Worm (Caenorhabditis elegans) whole organism, L1 larva: Measurements from ENCODE around the gene F39B3.3.

Source experiments
- C34B4.2 ChIP-seq: sonication (generic microtip); optimal IDR thresholded peaks from 2 replicates; lab custom pipeline; 2017; ENCODE audit warnings: mild to moderate bottlenecking, missing genetic modification characterization, missing compliant biosample characterization
- ceh-63 ChIP-seq: fragments of 200-800 bp; sonication (Bioruptor generic); optimal IDR thresholded peaks from 2 replicates; lab custom pipeline; 2018; ENCODE audit warnings: mild to moderate bottlenecking, missing genetic modification characterization, missing compliant biosample characterization
- ceh-82 ChIP-seq, 3 experiments: fragments of 150-350 bp in 1 of 3; sonication (generic microtip) in 2 of 3; optimal IDR thresholded peaks; 2 replicates each; lab custom pipeline; 2014 to 2017; ENCODE audit warnings: missing biosample characterization in 3 of 3, missing genetic modification characterization in 3 of 3
- ceh-88 ChIP-seq: fragments of 200-800 bp; sonication (Bioruptor generic); IDR thresholded peaks from 2 replicates; pipeline ENCODE4 v1.3.6; 2022; ENCODE audit warnings: missing genetic modification characterization, missing compliant biosample characterization
- ces-1 ChIP-seq: fragments of 150-350 bp; optimal IDR thresholded peaks from 2 replicates; lab custom pipeline; 2014; ENCODE audit warnings: missing biosample characterization, missing genetic modification reagents, missing genetic modification characterization
- dsc-1 ChIP-seq: sonication (generic microtip); optimal IDR thresholded peaks from 2 replicates; lab custom pipeline; 2016; ENCODE audit warnings: mild to moderate bottlenecking, missing genetic modification characterization, missing compliant biosample characterization
- egl-27 ChIP-seq, 2 experiments: fragments of 150-350 bp in 1 of 2; sonication (generic microtip); optimal IDR thresholded peaks; 3 replicates each; lab custom pipeline; 2017 to 2018; ENCODE audit warnings: missing biosample characterization in 2 of 2, missing genetic modification characterization in 2 of 2, missing genetic modification reagents in 2 of 2
- elt-2 ChIP-seq: sonication (generic microtip); optimal IDR thresholded peaks from 2 replicates; lab custom pipeline; 2016; ENCODE audit warnings: missing genetic modification characterization, mild to moderate bottlenecking, inconsistent platforms, missing compliant biosample characterization, missing genetic modification reagents
- ets-5 ChIP-seq: fragments of 200-800 bp; sonication (Bioruptor generic); IDR thresholded peaks from 2 replicates; pipeline ENCODE4 v1.3.6; 2022; ENCODE audit warnings: missing genetic modification characterization, missing compliant biosample characterization
- fos-1 ChIP-seq: fragments of 150-350 bp; optimal IDR thresholded peaks from 2 replicates; lab custom pipeline; 2014; ENCODE audit warnings: missing biosample characterization, missing genetic modification characterization
- hlh-4 ChIP-seq: sonication (generic microtip); optimal IDR thresholded peaks from 2 replicates; lab custom pipeline; 2016; ENCODE audit warnings: mild to moderate bottlenecking, missing genetic modification characterization, missing compliant biosample characterization
- isw-1 ChIP-seq: fragments of 200-800 bp; sonication (Bioruptor generic); IDR thresholded peaks from 2 replicates; pipeline ENCODE4 v1.3.6; 2022; ENCODE audit warnings: missing genetic modification characterization, missing compliant biosample characterization
- lin-14 ChIP-seq: fragments of 200-800 bp; sonication (Bioruptor generic); optimal IDR thresholded peaks from 2 replicates; lab custom pipeline; 2018; ENCODE audit warnings: mild to moderate bottlenecking, missing genetic modification characterization, moderate library complexity, missing compliant biosample characterization
- mdl-1 ChIP-seq, 2 experiments: fragments of 150-350 bp; optimal IDR thresholded peaks; 2 replicates each; lab custom pipeline; 2014 to 2017; ENCODE audit warnings: missing biosample characterization in 2 of 2, missing genetic modification characterization in 2 of 2, inconsistent platforms in 1 of 2
- nhr-19 ChIP-seq: fragments of 200-800 bp; sonication (Bioruptor generic); conservative IDR thresholded peaks from 2 replicates; pipeline ENCODE4 v1.3.6; 2022; ENCODE audit warnings: missing genetic modification characterization, missing compliant biosample characterization
- nhr-20 ChIP-seq: sonication (generic microtip); optimal IDR thresholded peaks from 2 replicates; lab custom pipeline; 2016; ENCODE audit warnings: mild to moderate bottlenecking, missing genetic modification characterization, missing compliant biosample characterization
- nhr-71 ChIP-seq: sonication (generic microtip); optimal IDR thresholded peaks from 2 replicates; lab custom pipeline; 2016; ENCODE audit warnings: mild to moderate bottlenecking, missing genetic modification characterization, moderate library complexity, missing compliant biosample characterization
- nhr-76 ChIP-seq: sonication (generic microtip); optimal IDR thresholded peaks from 2 replicates; lab custom pipeline; 2017; ENCODE audit warnings: missing biosample characterization, missing genetic modification characterization
- nhr-84 ChIP-seq: sonication (generic microtip); optimal IDR thresholded peaks from 2 replicates; lab custom pipeline; 2017; ENCODE audit warnings: missing biosample characterization, missing genetic modification characterization
- pax-3 ChIP-seq: fragments of 200-800 bp; sonication (Bioruptor generic); optimal IDR thresholded peaks from 2 replicates; lab custom pipeline; 2018; ENCODE audit warnings: mild to moderate bottlenecking, missing genetic modification characterization, moderate library complexity, missing compliant biosample characterization
- tbx-2 ChIP-seq: sonication (generic microtip); optimal IDR thresholded peaks from 2 replicates; lab custom pipeline; 2016; ENCODE audit warnings: missing genetic modification characterization, missing compliant biosample characterization
- zag-1 ChIP-seq: fragments of 150-350 bp; optimal IDR thresholded peaks from 2 replicates; lab custom pipeline; 2014; ENCODE audit warnings: missing biosample characterization, missing genetic modification characterization

F39B3.3 gene

DNA sequence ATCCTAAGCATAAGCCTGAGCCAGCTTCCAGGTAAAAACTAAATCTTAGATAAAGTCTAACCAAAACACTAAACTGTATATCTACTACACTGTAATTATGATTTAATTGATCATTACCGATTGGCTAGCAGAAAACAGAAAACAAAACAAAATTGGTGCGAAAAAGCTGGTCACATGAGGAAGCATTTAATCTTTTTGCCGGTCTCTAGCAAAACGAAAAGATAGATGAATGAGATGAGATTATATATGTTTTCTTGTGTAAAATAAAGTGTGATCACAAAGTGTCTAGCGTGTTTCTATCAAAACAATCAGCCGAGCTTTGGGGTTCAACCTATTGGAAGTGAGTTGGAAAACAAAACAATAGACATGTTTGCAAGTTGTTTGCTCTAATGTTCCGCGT, 44.0 kb downstream of the F39B3.3 start:
- TF ChIP-seq C34B4.2 (tag; lab: Kevin White, UChicago): no peak
- peak; percentile 2 for TF ChIP-seq nhr-71 (tag; lab: Kevin White, UChicago)
- peak; percentile 11 for TF ChIP-seq nhr-20 (tag; lab: Kevin White, UChicago)
- peak; percentile 40 for TF ChIP-seq lin-14
- peak; percentile 62 for TF ChIP-seq dsc-1 (tag; lab: Kevin White, UChicago)

DNA sequence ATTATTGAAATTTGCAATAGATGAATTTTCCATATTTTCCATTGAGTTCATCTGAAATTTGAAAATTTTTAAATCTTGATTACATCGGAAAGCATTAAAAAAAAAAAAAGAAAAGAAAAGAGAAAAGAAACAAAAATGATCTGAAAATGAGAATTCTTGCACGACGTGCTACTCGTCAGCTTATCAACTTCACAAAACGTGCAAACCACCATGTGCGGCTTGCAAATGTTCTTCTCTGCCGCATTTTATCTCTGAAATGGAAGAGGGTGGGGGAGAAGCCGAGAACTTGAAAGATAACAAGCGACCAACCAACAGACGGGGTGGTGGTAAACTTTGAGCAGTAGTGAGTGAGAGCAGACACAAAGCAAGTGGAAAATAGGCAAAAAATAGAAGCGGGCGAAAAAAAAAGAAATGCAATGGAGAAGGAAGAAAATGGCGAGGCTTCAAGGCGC, 44.9 kb downstream of the F39B3.3 start, which contains the start of gene F31A3.3:
F31A3.3 (minus strand) TSS at position 51 of the 452 bp plus-strand sequence.
- TF ChIP-seq nhr-71 (tag; lab: Kevin White, UChicago): peak; percentile 11
- TF ChIP-seq ceh-82 (tag; optimal IDR thresholded peaks at IDR 0.05; lab: Kevin White, UChicago): no peak
- TF ChIP-seq isw-1: no peak
- no peak for TF ChIP-seq nhr-76 (tag; lab: Kevin White, UChicago)
- TF ChIP-seq pax-3: no peak
- peak; percentile 25 for TF ChIP-seq lin-14
- TF ChIP-seq ets-5: no peak
- TF ChIP-seq hlh-4 (tag; lab: Kevin White, UChicago): no peak
- peak in 1 of 2 experiments; percentile 2 for TF ChIP-seq mdl-1 (tag; optimal IDR thresholded peaks at IDR 0.05; lab: Kevin White, UChicago)
- TF ChIP-seq nhr-19 (GFP tag; lab: Robert Waterston, UW): no peak
- no peak for TF ChIP-seq ces-1 (GFP tag; lab: Kevin White, UChicago)
- no peak for TF ChIP-seq C34B4.2 (tag; lab: Kevin White, UChicago)
- TF ChIP-seq zag-1 (tag; lab: Kevin White, UChicago): no peak
- no peak for TF ChIP-seq tbx-2 (tag; lab: Kevin White, UChicago)
- TF ChIP-seq elt-2 (tag; lab: Kevin White, UChicago): peak; percentile 60
- no peak for TF ChIP-seq ceh-63 (GFP tag; lab: Kevin White, UChicago)
- TF ChIP-seq ceh-88 (GFP tag; lab: Robert Waterston, UW): no peak
- TF ChIP-seq fos-1 (tag; lab: Kevin White, UChicago): no peak
- TF ChIP-seq nhr-84 (tag; lab: Kevin White, UChicago): no peak
- no peak for TF ChIP-seq egl-27 (tag; optimal IDR thresholded peaks at IDR 0.05; lab: Kevin White, UChicago)
